Worm (Caenorhabditis elegans) whole organism, early embryonic: ENCODE results near the gene twk-34.
"Not testable (repeated sequence)": the region's sequence is repeated elsewhere in the genome, so short reads cannot be mapped to it uniquely, and the experiment has no call there.

Experiments used
- B0310.2 ChIP-seq: sonication (generic microtip); optimal IDR thresholded peaks from 2 replicates; lab custom pipeline; 2016; ENCODE audit warnings: mild to moderate bottlenecking, missing genetic modification characterization, missing compliant biosample characterization
- aly-1 ChIP-seq: sonication (generic microtip); optimal IDR thresholded peaks from 2 replicates; lab custom pipeline; 2016; ENCODE audit warnings: missing genetic modification characterization, missing compliant biosample characterization
- ama-1 ChIP-seq: fragments of 150-350 bp; optimal IDR thresholded peaks from 2 replicates; lab custom pipeline; 2014
- ceh-13 ChIP-seq: fragments of 200-800 bp; sonication (Bioruptor generic); optimal IDR thresholded peaks from 2 replicates; lab custom pipeline; 2018; ENCODE audit warnings: mild to moderate bottlenecking, missing genetic modification characterization, missing compliant biosample characterization
- ets-7 ChIP-seq: sonication (generic microtip); optimal IDR thresholded peaks from 2 replicates; lab custom pipeline; 2016; ENCODE audit warnings: missing genotype, missing genetic modification characterization, missing compliant biosample characterization
- hmbx-1 ChIP-seq: sonication (generic microtip); optimal IDR thresholded peaks from 2 replicates; lab custom pipeline; 2016; ENCODE audit warnings: mild to moderate bottlenecking, missing genetic modification characterization, missing compliant biosample characterization
- hmg-4 ChIP-seq: fragments of 200-800 bp; sonication (Bioruptor generic); optimal IDR thresholded peaks from 2 replicates; lab custom pipeline; 2018; ENCODE audit warnings: mild to moderate bottlenecking, missing genetic modification characterization, missing compliant biosample characterization
- pes-1 ChIP-seq: fragments of 200-800 bp; sonication (Bioruptor generic); IDR thresholded peaks from 2 replicates; pipeline ENCODE4 v1.3.6; 2022; ENCODE audit warnings: missing genetic modification reagents, missing genetic modification characterization, missing compliant biosample characterization
- scrt-1 ChIP-seq: fragments of 200-800 bp; sonication (Bioruptor generic); IDR thresholded peaks from 2 replicates; pipeline ENCODE4 v1.3.6; 2022; ENCODE audit warnings: missing genetic modification characterization, missing compliant biosample characterization
- tbx-11 ChIP-seq: fragments of 200-800 bp; sonication (Bioruptor generic); IDR thresholded peaks from 2 replicates; pipeline ENCODE4 v1.3.6; 2022; ENCODE audit warnings: missing genetic modification characterization, missing compliant biosample characterization

DNA sequence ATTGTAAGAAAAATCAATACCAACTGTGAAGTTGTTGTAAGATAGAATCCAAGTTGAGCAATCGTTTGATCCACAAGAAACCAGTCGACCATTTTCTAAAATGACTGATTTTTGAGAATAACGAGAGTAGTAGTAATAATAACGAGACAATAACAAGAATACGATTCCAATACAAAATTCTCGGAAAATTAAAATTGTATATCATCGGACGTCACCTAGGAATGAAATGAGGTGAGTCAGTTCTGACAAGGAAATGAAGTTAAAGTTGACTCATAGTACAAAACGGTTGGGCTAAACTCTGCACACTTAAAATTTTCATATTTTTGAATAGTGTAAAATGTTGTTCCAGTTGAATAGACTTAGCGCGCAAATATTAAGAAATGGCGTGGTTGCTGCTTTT, 39.6 kb downstream of the twk-34 start, which contains the start of gene str-19:
- TF ChIP-seq ceh-13 (GFP tag; lab: Kevin White, UChicago); scrt-1 (GFP tag; lab: Robert Waterston, UW); aly-1 (tag; lab: Kevin White, UChicago); pes-1 (GFP tag; lab: Robert Waterston, UW); hmbx-1; ama-1 (lab: Kevin White, UChicago); tbx-11 (GFP tag; lab: Robert Waterston, UW); ets-7; B0310.2 (tag; lab: Kevin White, UChicago); hmg-4: not testable (repeated sequence)
